Worm (Caenorhabditis elegans): ENCODE data around the gene eif-2A.

DNA sequence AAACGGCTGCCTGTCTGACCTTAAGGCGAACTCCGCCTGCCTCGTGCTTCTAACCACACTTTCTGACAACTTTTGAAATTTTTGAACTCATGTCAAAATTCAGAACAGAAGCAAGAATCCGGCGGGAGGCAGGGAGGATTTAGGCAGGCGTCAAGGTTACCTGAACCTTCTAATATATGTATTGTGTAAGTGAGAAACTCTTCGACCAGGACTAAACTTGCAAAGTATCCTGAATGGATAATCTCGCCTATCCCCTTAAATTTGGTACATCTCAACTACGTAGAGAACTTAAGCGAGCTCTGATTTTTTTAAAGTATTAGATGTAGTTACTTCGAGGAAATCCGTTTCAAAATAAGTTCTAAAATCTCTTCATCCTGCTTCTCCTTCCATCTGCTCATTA, 5.6 kb upstream of the eif-2A start, which contains the start of gene E04D5.5:
- no peak for TF ChIP-seq aly-2 (tag; optimal IDR thresholded peaks at IDR 0.05)
- TF ChIP-seq jun-1 (tag; optimal IDR thresholded peaks at IDR 0.05) = no peak
- TF ChIP-seq sea-2 (GFP tag; optimal IDR thresholded peaks at IDR 0.05) = no peak
- no peak for TF ChIP-seq nfya-1 (tag; optimal IDR thresholded peaks at IDR 0.05; ENCODE audit: insufficient read depth)
- TF ChIP-seq egl-27 (tag; optimal IDR thresholded peaks at IDR 0.05) = no peak
- no peak for TF ChIP-seq egl-5 (tag; optimal IDR thresholded peaks at IDR 0.05)
- TF ChIP-seq ZK546.5 (tag; optimal IDR thresholded peaks at IDR 0.05) = no peak
- TF ChIP-seq pha-4 (tag; optimal IDR thresholded peaks at IDR 0.05) = no peak
- TF ChIP-seq unc-62 (GFP tag; optimal IDR thresholded peaks at IDR 0.05) = no peak
- no peak for TF ChIP-seq elt-1 (tag; optimal IDR thresholded peaks at IDR 0.05)
- no peak for TF ChIP-seq elt-3 (tag; optimal IDR thresholded peaks at IDR 0.05)
- TF ChIP-seq nhr-11 (tag; optimal IDR thresholded peaks at IDR 0.05) = no peak
